Worm (Caenorhabditis elegans) whole organism, L4/young adult: ENCODE data around the gene F58H7.5.

Source experiments
- W03F9.2 ChIP-seq: fragments of 150-350 bp; optimal IDR thresholded peaks from 2 replicates; lab custom pipeline; 2014; ENCODE audit warnings: missing biosample characterization, missing genetic modification characterization
- dao-5 ChIP-seq: sonication (generic microtip); optimal IDR thresholded peaks from 2 replicates; lab custom pipeline; 2016; ENCODE audit warnings: missing genotype, missing genetic modification characterization, moderate library complexity, missing compliant biosample characterization
- him-1 ChIP-seq: sonication (generic microtip); optimal IDR thresholded peaks from 2 replicates; lab custom pipeline; 2016; ENCODE audit warnings: missing genotype, missing genetic modification reagents, missing genetic modification characterization, missing compliant biosample characterization

DNA sequence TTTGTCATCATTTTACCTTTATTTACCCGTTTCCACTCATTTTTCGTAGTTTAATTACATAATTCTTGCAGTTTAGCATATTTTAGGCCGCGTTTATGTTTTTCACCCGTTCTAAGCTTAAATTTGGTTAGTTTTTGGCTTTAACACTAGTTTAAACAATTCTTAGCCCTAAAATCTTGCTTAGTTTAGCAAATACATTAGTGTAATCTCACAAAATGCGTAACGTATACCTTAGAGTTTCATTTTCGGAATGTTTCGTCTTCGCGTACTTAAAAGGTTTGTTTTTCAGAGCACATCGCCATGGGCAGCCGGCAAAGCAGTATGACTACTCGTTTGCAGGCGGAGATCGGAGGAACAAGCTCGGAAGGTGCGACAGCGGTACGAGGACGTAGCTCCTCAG is at the start of gene F58H7.5:
- no peak for TF ChIP-seq dao-5
- TF ChIP-seq W03F9.2 (tag; lab: Kevin White, UChicago) = no peak
- no peak for TF ChIP-seq him-1 (tag; lab: Kevin White, UChicago)
